Fruit fly (Drosophila melanogaster) whole organism, embryonic: Measurements from ENCODE around the gene Vdup1.

Experiments
- CG10366 ChIP-seq: fragments of 200-800 bp; sonication (Bioruptor generic); IDR thresholded peaks from 2 replicates; pipeline ENCODE4 v1.3.6; 2022; ENCODE audit warnings: missing biosample characterization, missing genetic modification characterization
- CG11247 ChIP-seq: fragments of 200-800 bp; sonication (Bioruptor generic); IDR thresholded peaks from 2 replicates; pipeline ENCODE4 v1.3.6; 2022; ENCODE audit warnings: missing biosample characterization, missing genetic modification characterization
- CG11504 ChIP-seq: fragments of 200-800 bp; sonication (Bioruptor generic); optimal IDR thresholded peaks from 3 replicates; lab custom pipeline; 2019; ENCODE audit warnings: missing biosample characterization, mild to moderate bottlenecking, missing genetic modification characterization, moderate library complexity
- CG12659 ChIP-seq: fragments of 200-800 bp; sonication (Bioruptor generic); optimal IDR thresholded peaks from 3 replicates; lab custom pipeline; 2017; ENCODE audit warnings: mild to moderate bottlenecking, missing biosample characterization, missing genetic modification reagents, missing genetic modification characterization
- CG12942 ChIP-seq: fragments of 200-800 bp; sonication (Bioruptor generic); optimal IDR thresholded peaks from 3 replicates; lab custom pipeline; 2016; ENCODE audit warnings: missing biosample characterization, missing genetic modification characterization
- CG13123 ChIP-seq: fragments of 200-800 bp; sonication (Bioruptor generic); optimal IDR thresholded peaks from 2 replicates; lab custom pipeline; 2016; ENCODE audit warnings: missing biosample characterization, missing genetic modification characterization
- CG13624 ChIP-seq: fragments of 200-800 bp; sonication (Bioruptor generic); optimal IDR thresholded peaks from 2 replicates; lab custom pipeline; 2016; ENCODE audit warnings: missing biosample characterization, missing genetic modification characterization
- CG15479 ChIP-seq: fragments of 200-800 bp; sonication (Bioruptor generic); optimal IDR thresholded peaks from 3 replicates; lab custom pipeline; 2019; ENCODE audit warnings: missing biosample characterization, mild to moderate bottlenecking, missing genetic modification characterization, moderate library complexity
- CG15601 ChIP-seq: fragments of 200-800 bp; sonication (Bioruptor generic); optimal IDR thresholded peaks from 3 replicates; lab custom pipeline; 2019; ENCODE audit warnings: missing biosample characterization, mild to moderate bottlenecking, missing genetic modification characterization, moderate library complexity
- CG16813 ChIP-seq: fragments of 200-800 bp; sonication (Bioruptor generic); IDR thresholded peaks from 3 replicates; pipeline ENCODE4 v1.3.6; 2022; ENCODE audit warnings: missing biosample characterization, missing genetic modification characterization; ENCODE audit not compliant: partially characterized antibody
- CG2678 ChIP-seq: fragments of 200-800 bp; sonication (Bioruptor generic); optimal IDR thresholded peaks from 3 replicates; lab custom pipeline; 2019; ENCODE audit warnings: missing biosample characterization, mild to moderate bottlenecking, missing genetic modification characterization, moderate library complexity
- CG30431 ChIP-seq: fragments of 200-800 bp; sonication (Bioruptor generic); optimal IDR thresholded peaks from 2 replicates; lab custom pipeline; 2017; ENCODE audit warnings: missing biosample characterization, missing genetic modification characterization
- CG3065 ChIP-seq: fragments of 200-800 bp; sonication (Bioruptor generic); optimal IDR thresholded peaks from 2 replicates; lab custom pipeline; 2016; ENCODE audit warnings: missing biosample characterization, missing genetic modification characterization
- CG31365 ChIP-seq: fragments of 200-800 bp; sonication (Bioruptor generic); optimal IDR thresholded peaks from 2 replicates; lab custom pipeline; 2018; ENCODE audit warnings: missing biosample characterization, mild to moderate bottlenecking, missing genetic modification characterization
- CG31388 ChIP-seq: fragments of 200-800 bp; sonication (Bioruptor generic); optimal IDR thresholded peaks from 2 replicates; lab custom pipeline; 2016; ENCODE audit warnings: missing biosample characterization, missing genetic modification characterization
- CG4360 ChIP-seq: fragments of 200-800 bp; sonication (Bioruptor generic); IDR thresholded peaks from 2 replicates; pipeline ENCODE4 v1.3.6; 2022; ENCODE audit warnings: missing biosample characterization, missing genetic modification characterization
- CoRest ChIP-seq: fragments of 200-800 bp; sonication (Bioruptor generic); optimal IDR thresholded peaks from 3 replicates; lab custom pipeline; 2018; ENCODE audit warnings: missing biosample characterization, mild to moderate bottlenecking, missing genetic modification characterization, moderate library complexity
- CrebB ChIP-seq: fragments of 200-800 bp; sonication (Bioruptor generic); optimal IDR thresholded peaks from 3 replicates; lab custom pipeline; 2018; ENCODE audit warnings: missing biosample characterization, mild to moderate bottlenecking, missing genetic modification characterization
- ERR ChIP-seq: fragments of 200-800 bp; sonication (Bioruptor generic); optimal IDR thresholded peaks from 2 replicates; lab custom pipeline; 2016; ENCODE audit warnings: missing biosample characterization, missing genetic modification characterization
- Elba2 ChIP-seq: fragments of 200-800 bp; sonication (Bioruptor generic); optimal IDR thresholded peaks from 3 replicates; lab custom pipeline; 2016; ENCODE audit warnings: missing biosample characterization, missing genetic modification characterization
- Fer1 ChIP-seq: fragments of 200-800 bp; sonication (Bioruptor generic); optimal IDR thresholded peaks from 2 replicates; lab custom pipeline; 2017; ENCODE audit warnings: missing biosample characterization, mild to moderate bottlenecking, missing genetic modification characterization
- Fer3 ChIP-seq: fragments of 200-800 bp; sonication (Bioruptor generic); optimal IDR thresholded peaks from 2 replicates; lab custom pipeline; 2018; ENCODE audit warnings: missing biosample characterization, mild to moderate bottlenecking, missing genetic modification characterization, moderate library complexity
- GATAe ChIP-seq: fragments of 200-800 bp; sonication (Bioruptor generic); conservative IDR thresholded peaks from 2 replicates; pipeline ENCODE4 v1.3.6; 2022; ENCODE audit warnings: missing biosample characterization, missing genetic modification characterization
- HmgZ ChIP-seq: fragments of 200-800 bp; sonication (Bioruptor generic); optimal IDR thresholded peaks from 2 replicates; lab custom pipeline; 2018; ENCODE audit warnings: missing biosample characterization, mild to moderate bottlenecking, missing genetic modification characterization
- Hmx ChIP-seq: fragments of 200-800 bp; sonication (Bioruptor generic); optimal IDR thresholded peaks from 2 replicates; lab custom pipeline; 2016; ENCODE audit warnings: missing biosample characterization, missing genetic modification characterization
- Hsf ChIP-seq: fragments of 200-800 bp; sonication (Bioruptor generic); optimal IDR thresholded peaks from 3 replicates; lab custom pipeline; 2016; ENCODE audit warnings: missing biosample characterization, missing genetic modification characterization
- MTF-1 ChIP-seq: fragments of 200-800 bp; sonication (Bioruptor generic); optimal IDR thresholded peaks from 2 replicates; lab custom pipeline; 2018; ENCODE audit warnings: missing biosample characterization, mild to moderate bottlenecking, missing genetic modification characterization, borderline replicate concordance
- Oli ChIP-seq: fragments of 200-800 bp; sonication (Bioruptor generic); optimal IDR thresholded peaks from 2 replicates; lab custom pipeline; 2018; ENCODE audit warnings: missing biosample characterization, mild to moderate bottlenecking, missing genetic modification characterization, moderate library complexity
- PHDP ChIP-seq: fragments of 200-800 bp; sonication (Bioruptor generic); optimal IDR thresholded peaks from 3 replicates; lab custom pipeline; 2018; ENCODE audit warnings: missing biosample characterization, mild to moderate bottlenecking, missing genetic modification characterization, moderate library complexity
- Poxn ChIP-seq: fragments of 200-800 bp; sonication (Bioruptor generic); IDR thresholded peaks from 2 replicates; pipeline ENCODE4 v1.3.6; 2022; ENCODE audit warnings: missing biosample characterization, missing genetic modification characterization
- Scr ChIP-seq: fragments of 200-800 bp; sonication (Bioruptor generic); IDR thresholded peaks from 2 replicates; pipeline ENCODE4 v1.3.6; 2022; ENCODE audit warnings: missing biosample characterization, missing genetic modification characterization; ENCODE audit not compliant: partially characterized antibody
- TFAM ChIP-seq: fragments of 200-800 bp; sonication (Bioruptor generic); optimal IDR thresholded peaks from 2 replicates; lab custom pipeline; 2017; ENCODE audit warnings: missing biosample characterization, missing genetic modification characterization, inconsistent platforms
- Taf1 ChIP-seq: fragments of 200-800 bp; sonication (Bioruptor generic); IDR thresholded peaks from 2 replicates; pipeline ENCODE4 v1.3.6; 2022; ENCODE audit warnings: missing biosample characterization, missing genetic modification characterization
- ap ChIP-seq: fragments of 200-800 bp; sonication (Bioruptor generic); IDR thresholded peaks from 2 replicates; pipeline ENCODE4 v1.3.6; 2022; ENCODE audit warnings: missing biosample characterization, missing genetic modification characterization
- btn ChIP-seq: fragments of 200-800 bp; sonication (Bioruptor generic); optimal IDR thresholded peaks from 2 replicates; lab custom pipeline; 2016; ENCODE audit warnings: missing biosample characterization, missing genetic modification characterization
- en ChIP-seq: fragments of 200-800 bp; sonication (Bioruptor generic); optimal IDR thresholded peaks from 2 replicates; lab custom pipeline; 2016; ENCODE audit warnings: missing biosample characterization, missing genetic modification characterization
- eyg ChIP-seq: fragments of 200-800 bp; sonication (Bioruptor generic); optimal IDR thresholded peaks from 3 replicates; lab custom pipeline; 2016; ENCODE audit warnings: missing biosample characterization, missing genetic modification characterization
- gem ChIP-seq: fragments of 200-800 bp; sonication (Bioruptor generic); optimal IDR thresholded peaks from 2 replicates; lab custom pipeline; 2019; ENCODE audit warnings: missing biosample characterization, mild to moderate bottlenecking, missing genetic modification characterization, moderate library complexity
- knrl ChIP-seq: fragments of 200-800 bp; sonication (Bioruptor generic); IDR thresholded peaks from 3 replicates; pipeline ENCODE4 v1.3.6; 2022; ENCODE audit warnings: missing biosample characterization, missing genetic modification characterization; ENCODE audit not compliant: partially characterized antibody
- nom ChIP-seq: fragments of 200-800 bp; sonication (Bioruptor generic); optimal IDR thresholded peaks from 2 replicates; lab custom pipeline; 2017; ENCODE audit warnings: missing biosample characterization, missing genetic modification characterization, mild to moderate bottlenecking, moderate library complexity, missing genetic modification reagents
- onecut ChIP-seq: fragments of 200-800 bp; sonication (Bioruptor generic); IDR thresholded peaks from 2 replicates; pipeline ENCODE4 v1.3.6; 2022; ENCODE audit warnings: missing biosample characterization, missing genetic modification characterization
- ranshi ChIP-seq: fragments of 200-800 bp; sonication (Bioruptor generic); IDR thresholded peaks from 2 replicates; pipeline ENCODE4 v1.3.6; 2022; ENCODE audit warnings: missing biosample characterization, missing genetic modification characterization
- run ChIP-seq: fragments of 200-800 bp; sonication (Bioruptor generic); optimal IDR thresholded peaks from 3 replicates; lab custom pipeline; 2018; ENCODE audit warnings: missing biosample characterization, mild to moderate bottlenecking, missing genetic modification characterization
- sna ChIP-seq: fragments of 200-800 bp; sonication (Bioruptor generic); IDR thresholded peaks from 2 replicates; pipeline ENCODE4 v1.3.6; 2022; ENCODE audit warnings: missing biosample characterization, missing genetic modification characterization; ENCODE audit not compliant: partially characterized antibody
- tgo ChIP-seq: fragments of 200-800 bp; sonication (Bioruptor generic); IDR thresholded peaks from 3 replicates; pipeline ENCODE4 v1.3.6; 2022; ENCODE audit warnings: missing biosample characterization, missing genetic modification characterization
- tin ChIP-seq: fragments of 200-800 bp; sonication (Bioruptor generic); optimal IDR thresholded peaks from 3 replicates; lab custom pipeline; 2016; ENCODE audit warnings: missing biosample characterization, missing genetic modification characterization
- trh ChIP-seq: fragments of 200-800 bp; sonication (Bioruptor generic); optimal IDR thresholded peaks from 2 replicates; lab custom pipeline; 2016; ENCODE audit warnings: missing biosample characterization, missing genetic modification characterization
- unpg ChIP-seq: fragments of 200-800 bp; sonication (Bioruptor generic); optimal IDR thresholded peaks from 3 replicates; lab custom pipeline; 2018; ENCODE audit warnings: missing biosample characterization, mild to moderate bottlenecking, missing genetic modification characterization, moderate library complexity
- vvl ChIP-seq: fragments of 200-800 bp; sonication (Bioruptor generic); IDR thresholded peaks from 2 replicates; pipeline ENCODE4 v1.3.6; 2022; ENCODE audit warnings: missing biosample characterization, missing genetic modification characterization
- wek ChIP-seq: fragments of 200-800 bp; sonication (Bioruptor generic); optimal IDR thresholded peaks from 3 replicates; lab custom pipeline; 2018; ENCODE audit warnings: missing biosample characterization, mild to moderate bottlenecking, missing genetic modification characterization, moderate library complexity
- zfh1 ChIP-seq: fragments of 200-800 bp; sonication (Bioruptor generic); IDR thresholded peaks from 3 replicates; pipeline ENCODE4 v1.3.6; 2022; ENCODE audit warnings: missing biosample characterization, missing genetic modification characterization

The Vdup1 gene

dm6 chr3L:145998-146576 is 32.7 kb downstream of the Vdup1 start, which contains the start of gene CG6845 (continued):
- TF ChIP-seq CG10366 (no peak), trh (no peak), Poxn (no peak), eyg (GFP tag; lab: Kevin White, UChicago) (no peak), CG31388 (GFP tag; lab: Kevin White, UChicago) (no peak), en (GFP tag; lab: Kevin White, UChicago) (no peak), wek (GFP tag; lab: Kevin White, UChicago) (no peak), CG2678 (no peak), TFAM (GFP tag; lab: Kevin White, UChicago) (no peak), Fer3 (tag; lab: Kevin White, UChicago) (no peak), CG11247 (no peak), Taf1 (GFP tag; lab: Robert Waterston, UW) (no peak), tgo (GFP tag; lab: Robert Waterston, UW) (no peak), CrebB (tag; lab: Kevin White, UChicago) (no peak), ranshi (no peak), Hmx (GFP tag; lab: Kevin White, UChicago) (no peak), CoRest (tag; lab: Kevin White, UChicago) (peak; percentile 38), CG13624 (no peak), onecut (GFP tag; lab: Robert Waterston, UW) (peak; percentile 29), zfh1 (GFP tag; lab: Robert Waterston, UW) (no peak), Hsf (GFP tag; lab: Kevin White, UChicago) (no peak), CG3065 (GFP tag; lab: Kevin White, UChicago) (no peak), CG30431 (no peak), Scr (peak; percentile 71), run (tag; lab: Kevin White, UChicago) (no peak), CG4360 (peak; percentile 89), PHDP (tag; lab: Kevin White, UChicago) (no peak), CG11504 (tag; lab: Kevin White, UChicago) (no peak), CG31365 (tag; lab: Kevin White, UChicago) (no peak), Oli (tag; lab: Kevin White, UChicago) (no peak), CG12942 (no peak), CG12659 (peak; percentile 26), unpg (GFP tag; lab: Kevin White, UChicago) (no peak), CG15601 (tag; lab: Kevin White, UChicago) (peak; percentile 21), HmgZ (tag; lab: Kevin White, UChicago) (peak; percentile 56), sna (peak; percentile 85), CG15479 (no peak), CG13123 (no peak), Fer1 (GFP tag; lab: Kevin White, UChicago) (peak; percentile 20), knrl (peak; percentile 38; the same call in 2 of the 3 replicates), Elba2 (GFP tag; lab: Kevin White, UChicago) (no peak), btn (GFP tag; lab: Kevin White, UChicago) (no peak), CG16813 (peak; percentile 70), ERR (GFP tag; lab: Kevin White, UChicago) (no peak), GATAe (GFP tag; lab: Robert Waterston, UW) (no peak), vvl (GFP tag; lab: Robert Waterston, UW) (no peak), tin (GFP tag; lab: Kevin White, UChicago) (no peak), gem (no peak), MTF-1 (GFP tag; lab: Kevin White, UChicago) (no peak), ap (no peak), nom (GFP tag; lab: Kevin White, UChicago) (peak; percentile 9)
